Fruit fly (Drosophila melanogaster) whole organism, embryonic: ENCODE measurements around the gene CG8630.

Experiments used
- CG3847 ChIP-seq: fragments of 200-800 bp; sonication (Bioruptor generic); IDR thresholded peaks from 2 replicates; pipeline ENCODE4 v1.3.6; 2022; ENCODE audit warnings: missing biosample characterization, missing genetic modification characterization
- gem ChIP-seq: fragments of 200-800 bp; sonication (Bioruptor generic); optimal IDR thresholded peaks from 2 replicates; lab custom pipeline; 2019; ENCODE audit warnings: missing biosample characterization, mild to moderate bottlenecking, missing genetic modification characterization, moderate library complexity

DNA sequence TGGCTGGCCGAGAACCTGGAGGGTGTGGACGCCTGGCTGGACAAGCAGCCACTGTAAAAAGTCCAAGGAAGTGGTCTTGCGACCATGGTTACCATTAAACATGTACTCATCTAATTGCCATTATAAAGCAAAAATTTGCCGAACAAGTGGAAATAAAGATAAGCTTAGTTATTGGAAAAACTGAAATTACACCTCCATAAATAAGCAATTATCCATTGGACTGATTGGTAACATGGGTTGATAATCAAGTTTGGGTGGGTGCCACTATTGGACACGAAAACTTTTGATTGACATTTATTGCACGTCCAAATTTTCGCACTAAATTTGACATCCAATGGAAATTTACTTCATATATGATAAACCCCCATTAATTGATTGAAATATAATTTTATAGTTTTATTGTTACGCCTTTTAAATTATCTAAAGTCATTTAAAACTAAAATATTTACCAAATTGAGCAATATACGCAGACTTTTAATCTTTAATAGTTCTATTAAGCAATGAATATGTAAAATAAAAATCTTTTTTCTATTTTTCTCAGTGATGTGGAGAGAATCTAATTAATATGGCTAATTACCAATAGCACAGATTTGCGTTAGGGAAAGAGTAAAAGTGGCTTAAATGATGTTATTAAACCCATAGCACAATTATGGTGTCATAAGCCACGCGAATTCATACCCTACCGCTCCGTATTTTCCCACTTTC lies 18.7 kb downstream of the CG8630 start, which contains the start of gene CG8774:
- TF ChIP-seq CG3847 (GFP tag; lab: Robert Waterston, UW) (no peak), gem (tag; lab: Kevin White, UChicago) (no peak)
